Fruit fly (Drosophila melanogaster) whole organism, embryonic: ENCODE results near the gene Pi3K21B.

Source experiments
- BEAF-32 ChIP-seq: fragments of 200-800 bp; sonication (Bioruptor generic); optimal IDR thresholded peaks from 3 replicates; lab custom pipeline; 2017; ENCODE audit warnings: missing biosample characterization, missing genetic modification characterization, mild to moderate bottlenecking, moderate library complexity, missing genetic modification reagents
- Bdp1 ChIP-seq: fragments of 200-800 bp; sonication (Bioruptor generic); optimal IDR thresholded peaks from 3 replicates; lab custom pipeline; 2016; ENCODE audit warnings: missing biosample characterization, missing genetic modification characterization
- Bgb ChIP-seq: fragments of 200-800 bp; sonication (Bioruptor generic); IDR thresholded peaks from 2 replicates; pipeline ENCODE4 v1.3.6; 2022; ENCODE audit warnings: missing biosample characterization, missing genetic modification characterization; ENCODE audit not compliant: partially characterized antibody
- CG11398 ChIP-seq: fragments of 200-800 bp; sonication (Bioruptor generic); optimal IDR thresholded peaks from 2 replicates; lab custom pipeline; 2016; ENCODE audit warnings: missing biosample characterization, missing genetic modification characterization
- CG11504 ChIP-seq: fragments of 200-800 bp; sonication (Bioruptor generic); optimal IDR thresholded peaks from 3 replicates; lab custom pipeline; 2019; ENCODE audit warnings: missing biosample characterization, mild to moderate bottlenecking, missing genetic modification characterization, moderate library complexity
- CG12659 ChIP-seq: fragments of 200-800 bp; sonication (Bioruptor generic); optimal IDR thresholded peaks from 3 replicates; lab custom pipeline; 2017; ENCODE audit warnings: mild to moderate bottlenecking, missing biosample characterization, missing genetic modification reagents, missing genetic modification characterization
- CG15479 ChIP-seq: fragments of 200-800 bp; sonication (Bioruptor generic); optimal IDR thresholded peaks from 3 replicates; lab custom pipeline; 2019; ENCODE audit warnings: missing biosample characterization, mild to moderate bottlenecking, missing genetic modification characterization, moderate library complexity
- CG15514 ChIP-seq: fragments of 200-800 bp; sonication (Bioruptor generic); optimal IDR thresholded peaks from 3 replicates; lab custom pipeline; 2017; ENCODE audit warnings: missing biosample characterization, missing genetic modification characterization, mild to moderate bottlenecking, moderate library complexity, missing genetic modification reagents
- CG15601 ChIP-seq: fragments of 200-800 bp; sonication (Bioruptor generic); optimal IDR thresholded peaks from 3 replicates; lab custom pipeline; 2019; ENCODE audit warnings: missing biosample characterization, mild to moderate bottlenecking, missing genetic modification characterization, moderate library complexity
- CG1603 ChIP-seq: fragments of 200-800 bp; sonication (Bioruptor generic); optimal IDR thresholded peaks from 2 replicates; lab custom pipeline; 2019; ENCODE audit warnings: missing biosample characterization, mild to moderate bottlenecking, missing genetic modification characterization, moderate library complexity
- CG18011 ChIP-seq: fragments of 200-800 bp; sonication (Bioruptor generic); optimal IDR thresholded peaks from 2 replicates; lab custom pipeline; 2017; ENCODE audit warnings: missing biosample characterization, missing genetic modification characterization, mild to moderate bottlenecking, moderate library complexity, missing genotype
- CG18476 ChIP-seq: fragments of 200-800 bp; sonication (Bioruptor generic); optimal IDR thresholded peaks from 2 replicates; lab custom pipeline; 2016; ENCODE audit warnings: missing biosample characterization, mild to moderate bottlenecking, missing genetic modification characterization
- CG18599 ChIP-seq: fragments of 200-800 bp; sonication (Bioruptor generic); optimal IDR thresholded peaks from 3 replicates; lab custom pipeline; 2017; ENCODE audit warnings: missing biosample characterization, missing genetic modification characterization, mild to moderate bottlenecking, moderate library complexity, missing genetic modification reagents
- CG2116 ChIP-seq: fragments of 200-800 bp; sonication (Bioruptor generic); optimal IDR thresholded peaks from 3 replicates; lab custom pipeline; 2018; ENCODE audit warnings: missing biosample characterization, mild to moderate bottlenecking, missing genetic modification characterization
- CG32772 ChIP-seq: fragments of 200-800 bp; sonication (Bioruptor generic); IDR thresholded peaks from 2 replicates; pipeline ENCODE4 v1.3.6; 2022; ENCODE audit warnings: missing biosample characterization, missing genetic modification characterization
- CG34224 ChIP-seq: fragments of 200-800 bp; sonication (Bioruptor generic); IDR thresholded peaks from 3 replicates; pipeline ENCODE4 v1.3.6; 2022; ENCODE audit warnings: missing biosample characterization, missing genetic modification characterization; ENCODE audit not compliant: partially characterized antibody
- CG4617 ChIP-seq: fragments of 200-800 bp; sonication (Bioruptor generic); optimal IDR thresholded peaks from 3 replicates; lab custom pipeline; 2016; ENCODE audit warnings: missing biosample characterization, missing genetic modification characterization, borderline replicate concordance
- CG7839 ChIP-seq: fragments of 200-800 bp; sonication (Bioruptor generic); optimal IDR thresholded peaks from 3 replicates; lab custom pipeline; 2018; ENCODE audit warnings: missing biosample characterization, mild to moderate bottlenecking, missing genetic modification characterization, moderate library complexity
- CG9797 ChIP-seq: fragments of 200-800 bp; sonication (Bioruptor generic); optimal IDR thresholded peaks from 3 replicates; lab custom pipeline; 2018; ENCODE audit warnings: missing biosample characterization, mild to moderate bottlenecking, missing genetic modification characterization
- Dek ChIP-seq: fragments of 200-800 bp; sonication (Bioruptor generic); optimal IDR thresholded peaks from 3 replicates; lab custom pipeline; 2019; ENCODE audit warnings: missing biosample characterization, mild to moderate bottlenecking, missing genetic modification characterization, moderate library complexity
- Dp ChIP-seq: fragments of 200-800 bp; sonication (Bioruptor generic); optimal IDR thresholded peaks from 2 replicates; lab custom pipeline; 2018; ENCODE audit warnings: missing biosample characterization, mild to moderate bottlenecking, missing genetic modification characterization, moderate library complexity
- E2f2 ChIP-seq: fragments of 200-800 bp; sonication (Bioruptor generic); IDR thresholded peaks from 2 replicates; pipeline ENCODE4 v1.3.6; 2022; ENCODE audit warnings: missing biosample characterization, missing genetic modification characterization
- Ets97D ChIP-seq: fragments of 200-800 bp; sonication (Bioruptor generic); optimal IDR thresholded peaks from 3 replicates; lab custom pipeline; 2016; ENCODE audit warnings: missing biosample characterization, missing genetic modification characterization
- Fer1 ChIP-seq: fragments of 200-800 bp; sonication (Bioruptor generic); optimal IDR thresholded peaks from 2 replicates; lab custom pipeline; 2017; ENCODE audit warnings: missing biosample characterization, mild to moderate bottlenecking, missing genetic modification characterization
- HLH4C ChIP-seq: fragments of 200-800 bp; sonication (Bioruptor generic); IDR thresholded peaks from 3 replicates; pipeline ENCODE4 v1.3.6; 2022; ENCODE audit warnings: missing biosample characterization, missing genetic modification characterization; ENCODE audit not compliant: partially characterized antibody
- HmgD ChIP-seq: fragments of 200-800 bp; sonication (Bioruptor generic); optimal IDR thresholded peaks from 3 replicates; lab custom pipeline; 2016; ENCODE audit warnings: missing biosample characterization, missing genetic modification characterization
- Hr78 ChIP-seq, 2 experiments: fragments of 200-800 bp in 1 of 2; fragments of >200 bp in 1 of 2; sonication (Bioruptor generic) in 1 of 2; optimal IDR thresholded peaks; 2 replicates each; lab custom pipeline; 2017 to 2019; ENCODE audit warnings: missing biosample characterization in 2 of 2, missing genetic modification characterization in 2 of 2, mild to moderate bottlenecking in 1 of 2, moderate library complexity in 1 of 2
- MBD-R2 ChIP-seq: fragments of 200-800 bp; sonication (Bioruptor generic); IDR thresholded peaks from 2 replicates; pipeline ENCODE4 v1.3.6; 2022; ENCODE audit warnings: missing biosample characterization, missing genetic modification characterization
- MESR4 ChIP-seq: fragments of 200-800 bp; sonication (Bioruptor generic); optimal IDR thresholded peaks from 2 replicates; lab custom pipeline; 2018; ENCODE audit warnings: missing biosample characterization, mild to moderate bottlenecking, missing genetic modification characterization, moderate library complexity
- Opbp ChIP-seq: fragments of 200-800 bp; sonication (Bioruptor generic); IDR thresholded peaks from 3 replicates; pipeline ENCODE4 v1.3.6; 2022; ENCODE audit warnings: missing biosample characterization, missing genetic modification characterization; ENCODE audit not compliant: partially characterized antibody
- Scr ChIP-seq: fragments of 200-800 bp; sonication (Bioruptor generic); IDR thresholded peaks from 2 replicates; pipeline ENCODE4 v1.3.6; 2022; ENCODE audit warnings: missing biosample characterization, missing genetic modification characterization; ENCODE audit not compliant: partially characterized antibody
- Sin3A ChIP-seq: fragments of >200 bp; optimal IDR thresholded peaks from 2 replicates; lab custom pipeline; 2018
- Usf ChIP-seq: fragments of 200-800 bp; sonication (Bioruptor generic); optimal IDR thresholded peaks from 2 replicates; lab custom pipeline; 2017; ENCODE audit warnings: missing genotype, missing biosample characterization, missing genetic modification characterization
- YL-1 ChIP-seq: fragments of 200-800 bp; sonication (Bioruptor generic); optimal IDR thresholded peaks from 3 replicates; lab custom pipeline; 2017; ENCODE audit warnings: missing biosample characterization, mild to moderate bottlenecking, missing genetic modification characterization
- abd-A ChIP-seq: fragments of 200-800 bp; sonication (Bioruptor generic); optimal IDR thresholded peaks from 3 replicates; lab custom pipeline; 2019; ENCODE audit warnings: missing biosample characterization, mild to moderate bottlenecking, missing genetic modification characterization, moderate library complexity
- ap ChIP-seq: fragments of 200-800 bp; sonication (Bioruptor generic); IDR thresholded peaks from 2 replicates; pipeline ENCODE4 v1.3.6; 2022; ENCODE audit warnings: missing biosample characterization, missing genetic modification characterization
- ato ChIP-seq: fragments of 200-800 bp; sonication (Bioruptor generic); IDR thresholded peaks from 2 replicates; pipeline ENCODE4 v1.3.6; 2022; ENCODE audit warnings: missing biosample characterization, missing genetic modification characterization; ENCODE audit not compliant: partially characterized antibody
- bbx ChIP-seq: fragments of 200-800 bp; sonication (Bioruptor generic); IDR thresholded peaks from 2 replicates; pipeline ENCODE4 v1.3.6; 2022; ENCODE audit warnings: missing biosample characterization, missing genetic modification characterization; ENCODE audit not compliant: partially characterized antibody
- disco-r ChIP-seq: fragments of 200-800 bp; sonication (Bioruptor generic); optimal IDR thresholded peaks from 2 replicates; lab custom pipeline; 2016; ENCODE audit warnings: missing biosample characterization, missing genetic modification characterization
- fu2 ChIP-seq: fragments of 200-800 bp; sonication (Bioruptor generic); optimal IDR thresholded peaks from 2 replicates; lab custom pipeline; 2016; ENCODE audit warnings: missing biosample characterization, missing genetic modification characterization
- gfzf ChIP-seq: fragments of 200-800 bp; sonication (Bioruptor generic); optimal IDR thresholded peaks from 2 replicates; lab custom pipeline; 2016; ENCODE audit warnings: missing biosample characterization, mild to moderate bottlenecking, missing genetic modification characterization, moderate library complexity
- hkb ChIP-seq, 2 experiments: fragments of 200-800 bp in 1 of 2; fragments of >200 bp in 1 of 2; sonication (Bioruptor generic) in 1 of 2; IDR thresholded peaks in 1 of 2; optimal IDR thresholded peaks in 1 of 2; 2 replicates each; pipeline versions ENCODE4 v1.3.6 to Lab custom; 2017 to 2022; ENCODE audit warnings: missing biosample characterization in 1 of 2, missing genetic modification characterization in 1 of 2
- phol ChIP-seq: fragments of 200-800 bp; sonication (Bioruptor generic); optimal IDR thresholded peaks from 3 replicates; lab custom pipeline; 2018; ENCODE audit warnings: missing biosample characterization, mild to moderate bottlenecking, missing genetic modification characterization, moderate library complexity
- pzg ChIP-seq: fragments of 200-800 bp; sonication (Bioruptor generic); optimal IDR thresholded peaks from 3 replicates; lab custom pipeline; 2018; ENCODE audit warnings: missing biosample characterization, mild to moderate bottlenecking, missing genetic modification characterization, moderate library complexity
- row ChIP-seq: fragments of 200-800 bp; sonication (Bioruptor generic); IDR thresholded peaks from 3 replicates; pipeline ENCODE4 v1.3.6; 2022; ENCODE audit warnings: missing biosample characterization, missing genetic modification characterization
- sqz ChIP-seq: fragments of 200-800 bp; sonication (Bioruptor generic); optimal IDR thresholded peaks from 3 replicates; lab custom pipeline; 2018; ENCODE audit warnings: missing biosample characterization, mild to moderate bottlenecking, missing genetic modification characterization
- stwl ChIP-seq: fragments of 200-800 bp; sonication (Bioruptor generic); optimal IDR thresholded peaks from 3 replicates; lab custom pipeline; 2018; ENCODE audit warnings: missing biosample characterization, mild to moderate bottlenecking, missing genetic modification characterization, moderate library complexity

Pi3K21B gene

dm6 chr2L:252174-252573, 45.5 kb upstream of the Pi3K21B start, which contains the start of gene Rpp30 (continued):
- TF ChIP-seq MESR4 (GFP tag; lab: Kevin White, UChicago) (peak; percentile 45), CG12659 (GFP tag; lab: Kevin White, UChicago) (peak; percentile 56), hkb (optimal IDR thresholded peaks at IDR 0.05; lab: Kevin White, UChicago) (peak; percentile 56), hkb (GFP tag; IDR thresholded peaks at IDR 0.05; lab: Robert Waterston, UW) (no peak), gfzf (peak; percentile 92), BEAF-32 (GFP tag; lab: Kevin White, UChicago) (peak; percentile 31), Usf (GFP tag; lab: Kevin White, UChicago) (no peak), CG34224 (GFP tag; lab: Robert Waterston, UW) (0 out of 3 replicates have a peak, but pooled peaks have one; percentile 20), E2f2 (GFP tag; lab: Robert Waterston, UW) (peak; percentile 69), CG11504 (tag; lab: Kevin White, UChicago) (peak; percentile 22), HmgD (GFP tag; lab: Kevin White, UChicago) (peak; percentile 14), phol (peak; percentile 38), disco-r (no peak), CG15514 (GFP tag; lab: Kevin White, UChicago) (peak; percentile 36), CG15601 (tag; lab: Kevin White, UChicago) (peak; percentile 53), Ets97D (GFP tag; lab: Kevin White, UChicago) (peak; percentile 67), Bdp1 (GFP tag; lab: Kevin White, UChicago) (no peak), Opbp (GFP tag; lab: Robert Waterston, UW) (peak; percentile 59; the same call in 2 of the 3 replicates), CG1603 (tag; lab: Kevin White, UChicago) (peak; percentile 1), Fer1 (GFP tag; lab: Kevin White, UChicago) (peak; percentile 21), CG32772 (GFP tag; lab: Robert Waterston, UW) (peak; percentile 42; the same call in 1 of the 2 replicates), CG18476 (GFP tag; lab: Kevin White, UChicago) (no peak), sqz (GFP tag; lab: Kevin White, UChicago) (peak; percentile 97), Scr (GFP tag; lab: Robert Waterston, UW) (peak; percentile 22; the same call in 1 of the 2 replicates), CG11398 (GFP tag; lab: Kevin White, UChicago) (no peak), CG15479 (GFP tag; lab: Kevin White, UChicago) (no peak), ap (GFP tag; lab: Robert Waterston, UW) (no peak), Dek (tag; lab: Kevin White, UChicago) (peak; percentile 22), CG4617 (GFP tag; lab: Kevin White, UChicago) (peak; percentile 40), ato (GFP tag; lab: Robert Waterston, UW) (0 out of 2 replicates have a peak, but pooled peaks have one; percentile 20), fu2 (GFP tag; lab: Kevin White, UChicago) (no peak), Sin3A (peak; percentile 43), bbx (GFP tag; lab: Robert Waterston, UW) (peak; percentile 14; the same call in 1 of the 2 replicates), CG18011 (GFP tag; lab: Kevin White, UChicago) (no peak), CG7839 (no peak), CG9797 (GFP tag; lab: Kevin White, UChicago) (peak; percentile 79), HLH4C (GFP tag; lab: Robert Waterston, UW) (0 out of 3 replicates have a peak, but pooled peaks have one; percentile 28), CG18599 (GFP tag; lab: Kevin White, UChicago) (no peak), abd-A (tag; lab: Kevin White, UChicago) (no peak), YL-1 (GFP tag; lab: Kevin White, UChicago) (peak; percentile 80), Bgb (GFP tag; lab: Robert Waterston, UW) (peak; percentile 34; the same call in 1 of the 2 replicates), pzg (GFP tag; lab: Kevin White, UChicago) (peak; percentile 58), Dp (GFP tag; lab: Kevin White, UChicago) (peak; percentile 59), CG2116 (peak; percentile 18), row (GFP tag; lab: Robert Waterston, UW) (peak; percentile 20; the same call in 1 of the 3 replicates), stwl (peak; percentile 87), Hr78 (GFP tag; optimal IDR thresholded peaks at IDR 0.05; lab: Kevin White, UChicago) (no peak), MBD-R2 (GFP tag; lab: Robert Waterston, UW) (peak; percentile 95)
